Fruit fly (Drosophila melanogaster) whole organism, pupa: ENCODE data around the gene Cht11.

Experiments used
- CG10348 ChIP-seq: fragments of 200-800 bp; sonication (Bioruptor generic); IDR thresholded peaks from 2 replicates; pipeline ENCODE4 v1.3.6; 2022; ENCODE audit warnings: missing biosample characterization, missing genetic modification characterization
- CG13204 ChIP-seq: fragments of 200-800 bp; sonication (Bioruptor generic); optimal IDR thresholded peaks from 2 replicates; lab custom pipeline; 2018; ENCODE audit warnings: missing biosample characterization, mild to moderate bottlenecking, missing genetic modification characterization, moderate library complexity
- CG15710 ChIP-seq: fragments of 200-800 bp; sonication (Bioruptor generic); optimal IDR thresholded peaks from 2 replicates; lab custom pipeline; 2018; ENCODE audit warnings: missing biosample characterization, mild to moderate bottlenecking, missing genetic modification characterization, moderate library complexity
- CG17806 ChIP-seq: fragments of 200-800 bp; sonication (Bioruptor generic); optimal IDR thresholded peaks from 2 replicates; lab custom pipeline; 2018; ENCODE audit warnings: missing biosample characterization, mild to moderate bottlenecking, missing genetic modification characterization, moderate library complexity
- CG34367 ChIP-seq: fragments of 200-800 bp; sonication (Bioruptor generic); optimal IDR thresholded peaks from 2 replicates; lab custom pipeline; 2018; ENCODE audit warnings: missing biosample characterization, mild to moderate bottlenecking, missing genetic modification characterization
- CG8301 ChIP-seq: fragments of 200-800 bp; sonication (Bioruptor generic); optimal IDR thresholded peaks from 2 replicates; lab custom pipeline; 2018; ENCODE audit warnings: missing biosample characterization, mild to moderate bottlenecking, missing genetic modification characterization
- CG9948 ChIP-seq: fragments of 200-800 bp; sonication (Bioruptor generic); optimal IDR thresholded peaks from 2 replicates; lab custom pipeline; 2018; ENCODE audit warnings: missing biosample characterization, mild to moderate bottlenecking, missing genetic modification characterization, moderate library complexity
- D1 ChIP-seq: fragments of 200-800 bp; sonication (Bioruptor generic); optimal IDR thresholded peaks from 2 replicates; lab custom pipeline; 2018; ENCODE audit warnings: missing biosample characterization, mild to moderate bottlenecking, missing genetic modification characterization, moderate library complexity
- EcR ChIP-seq: fragments of 200-800 bp; sonication (Bioruptor generic); optimal IDR thresholded peaks from 3 replicates; lab custom pipeline; 2019; ENCODE audit warnings: missing biosample characterization, missing genetic modification characterization, mild to moderate bottlenecking, moderate library complexity, missing genetic modification reagents
- Ets98B ChIP-seq: fragments of 200-800 bp; sonication (Bioruptor generic); IDR thresholded peaks from 2 replicates; pipeline ENCODE4 v1.3.6; 2022; ENCODE audit warnings: missing biosample characterization, missing genetic modification characterization
- Pif1B ChIP-seq: fragments of 200-800 bp; sonication (Bioruptor generic); optimal IDR thresholded peaks from 3 replicates; lab custom pipeline; 2016; ENCODE audit warnings: missing biosample characterization, missing genetic modification characterization
- fd96Ca ChIP-seq: fragments of 200-800 bp; sonication (Bioruptor generic); IDR thresholded peaks from 3 replicates; pipeline ENCODE4 v1.3.6; 2022; ENCODE audit warnings: missing biosample characterization, missing genetic modification characterization
- rn ChIP-seq: fragments of 200-800 bp; sonication (Bioruptor generic); IDR thresholded peaks from 2 replicates; pipeline ENCODE4 v1.3.6; 2022; ENCODE audit warnings: missing biosample characterization, missing genetic modification characterization

DNA sequence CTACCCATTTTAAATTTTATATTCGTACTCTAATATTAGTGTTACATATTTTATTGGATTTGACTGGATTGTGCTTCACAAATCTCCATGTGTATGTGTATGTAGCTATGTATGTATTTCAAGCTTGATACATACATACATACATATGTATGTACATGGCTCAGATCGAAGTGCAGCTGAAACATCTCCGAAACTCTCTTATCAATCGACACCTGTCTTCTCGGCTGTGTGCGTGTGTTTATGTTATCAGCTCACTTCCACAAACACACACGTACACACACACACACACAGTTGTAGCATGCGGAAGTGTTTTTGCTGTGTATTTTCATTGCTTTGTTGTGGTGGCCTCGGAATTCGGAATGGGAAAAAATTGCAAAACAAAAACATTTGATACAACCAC, 9.9 kb upstream of the Cht11 start:
- no peak for TF ChIP-seq CG9948 (tag; lab: Kevin White, UChicago)
- no peak for TF ChIP-seq CG34367
- no peak for TF ChIP-seq Ets98B
- TF ChIP-seq EcR (GFP tag; lab: Kevin White, UChicago) = no peak
- no peak for TF ChIP-seq rn (GFP tag; lab: Robert Waterston, UW)
- TF ChIP-seq CG17806 (tag; lab: Kevin White, UChicago) = no peak
- no peak for TF ChIP-seq D1
- no peak for TF ChIP-seq CG10348 (GFP tag; lab: Robert Waterston, UW)
- no peak for TF ChIP-seq CG8301 (tag; lab: Kevin White, UChicago)
- TF ChIP-seq CG15710 (tag; lab: Kevin White, UChicago) = no peak
- TF ChIP-seq Pif1B (GFP tag; lab: Kevin White, UChicago) = no peak
- TF ChIP-seq CG13204 = no peak
- no peak for TF ChIP-seq fd96Ca (GFP tag; lab: Robert Waterston, UW)
